Worm (Caenorhabditis elegans): Measurements from ENCODE around the gene C55A1.11.
"Not testable (repeated sequence)": the region's sequence is repeated elsewhere in the genome, so short reads cannot be mapped to it uniquely, and the experiment has no call there.

DNA sequence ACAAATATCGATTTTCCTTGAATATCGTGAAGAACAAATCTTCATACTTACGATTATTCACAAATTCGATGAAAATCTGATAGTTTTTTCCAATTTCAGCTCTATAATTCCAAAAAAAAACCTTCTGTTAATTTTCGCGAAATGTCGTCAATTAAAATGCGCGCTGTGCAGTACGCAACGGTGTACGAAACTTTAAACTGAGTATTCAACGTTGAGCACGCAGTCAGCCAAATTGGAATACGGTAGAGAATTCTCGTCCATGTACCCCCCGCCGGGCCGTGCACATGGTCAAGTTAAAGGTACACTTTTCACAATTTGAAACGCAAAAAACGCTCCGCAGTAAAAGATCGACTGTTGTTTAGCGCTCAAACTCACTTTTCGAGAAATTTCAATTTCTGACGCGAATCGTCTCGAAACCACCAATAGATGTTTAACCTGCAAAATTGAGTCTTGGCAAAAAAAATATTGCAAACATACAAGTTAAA, 35.4 kb upstream of the C55A1.11 start, which contains the start of gene F28F8.7:
- not testable (repeated sequence) for TF ChIP-seq dve-1 (tag; optimal IDR thresholded peaks at IDR 0.05); ama-1 (optimal IDR thresholded peaks at IDR 0.05); tbx-2 (tag; optimal IDR thresholded peaks at IDR 0.05); gmeb-2 (tag; optimal IDR thresholded peaks at IDR 0.05); elt-2 (tag; optimal IDR thresholded peaks at IDR 0.05); ceh-30 (tag; optimal IDR thresholded peaks at IDR 0.05); hlh-13 (GFP tag; optimal IDR thresholded peaks at IDR 0.05); pat-9 (tag; optimal IDR thresholded peaks at IDR 0.05); pqm-1 (tag; optimal IDR thresholded peaks at IDR 0.05); sox-2 (GFP tag; IDR thresholded peaks at IDR 0.05); fkh-10 (GFP tag; optimal IDR thresholded peaks at IDR 0.05); pax-1 (tag; optimal IDR thresholded peaks at IDR 0.05); Y22D7AL.16 (tag; optimal IDR thresholded peaks at IDR 0.05); ceh-9 (tag; optimal IDR thresholded peaks at IDR 0.05)

Data from whole organism, late embryonic.